Fruit fly (Drosophila melanogaster) Kc167 (cell line): ENCODE results near the gene TfIIA-L.

Experiments
- Myc ChIP-seq: fragments of >200 bp; optimal IDR thresholded peaks from 2 replicates; lab custom pipeline; 2017; ENCODE audit warnings: missing external identifiers
- Sin3A ChIP-seq: fragments of >200 bp; optimal IDR thresholded peaks from 2 replicates; lab custom pipeline; 2018; ENCODE audit warnings: missing external identifiers
- h ChIP-seq: fragments of >200 bp; optimal IDR thresholded peaks from 3 replicates; lab custom pipeline; 2018; ENCODE audit warnings: missing external identifiers
- insv ChIP-seq: fragments of >200 bp; optimal IDR thresholded peaks from 3 replicates; lab custom pipeline; 2018; ENCODE audit warnings: missing external identifiers
- psq ChIP-seq: fragments of >200 bp; optimal IDR thresholded peaks from 2 replicates; lab custom pipeline; 2017; ENCODE audit warnings: missing external identifiers
- ttk ChIP-seq: sonication (Bioruptor generic); optimal IDR thresholded peaks from 2 replicates; lab custom pipeline; 2017; ENCODE audit warnings: missing external identifiers

DNA sequence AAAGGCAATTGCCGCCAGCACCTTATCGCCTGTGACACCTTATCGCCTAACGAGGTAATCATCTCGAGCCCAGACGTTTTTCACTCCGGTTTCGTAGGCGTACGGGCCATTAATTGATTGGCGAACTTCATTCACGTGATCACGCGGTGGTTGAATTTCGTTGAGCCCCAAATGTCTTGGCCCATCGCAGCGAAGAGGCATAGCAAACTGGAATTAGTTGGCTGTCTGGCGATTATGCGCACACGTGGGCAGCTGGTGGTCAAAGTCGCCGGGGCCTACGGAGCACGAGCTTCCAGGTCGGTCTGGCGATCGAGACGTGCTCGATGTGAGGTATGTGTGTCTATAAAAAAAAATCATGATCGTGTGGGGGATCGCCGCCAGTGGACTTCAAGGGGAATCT, 42.2 kb downstream of the TfIIA-L start:
- TF ChIP-seq insv (lab: Kevin White, UChicago) (no peak), h (lab: Kevin White, UChicago) (no peak), psq (lab: Kevin White, UChicago) (no peak), Sin3A (lab: Kevin White, UChicago) (no peak), ttk (no peak), Myc (lab: Kevin White, UChicago) (no peak)
